Fruit fly (Drosophila melanogaster) whole organism: ENCODE measurements around the gene Hsc20.

Source experiments
- Dll ChIP-seq: fragments of >200 bp; optimal IDR thresholded peaks from 2 replicates; lab custom pipeline; 2017
- EcR ChIP-seq, 2 experiments: fragments of >200 bp; optimal IDR thresholded peaks; 2 replicates each; lab custom pipeline; 2017; ENCODE audit warnings: missing biosample characterization in 2 of 2, missing genetic modification characterization in 2 of 2, missing genetic modification reagents in 2 of 2
- psq ChIP-seq: fragments of >200 bp; optimal IDR thresholded peaks from 2 replicates; lab custom pipeline; 2017

DNA sequence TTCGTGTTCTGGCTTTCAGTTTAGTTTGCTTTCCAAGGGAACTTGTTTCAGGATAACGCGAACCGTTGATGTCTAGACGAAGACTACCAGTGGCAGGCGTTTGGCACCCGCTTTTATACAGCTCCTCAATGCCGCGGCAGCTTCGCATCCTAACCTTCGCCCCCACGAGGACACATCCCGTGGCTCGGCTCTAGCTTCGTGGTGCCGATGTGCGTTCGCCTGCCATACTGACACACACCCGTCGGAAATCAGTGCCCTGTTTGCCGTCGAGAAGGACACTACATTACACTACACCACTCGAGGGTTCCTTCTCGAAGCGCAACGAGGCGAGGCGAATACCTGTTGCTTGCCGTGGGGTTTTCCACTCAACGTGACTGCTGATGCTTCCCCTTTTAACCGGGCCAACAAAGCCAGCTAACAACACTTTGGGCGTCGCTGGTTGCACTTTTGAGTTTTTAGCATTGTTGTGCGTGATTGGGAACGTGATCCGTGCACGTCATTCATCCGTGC, 24.2 kb downstream of the Hsc20 start, which contains the start of gene CG13054:
- TF ChIP-seq EcR (GFP tag; optimal IDR thresholded peaks at IDR 0.05; lab: Kevin White, UChicago) = no peak
- no peak for TF ChIP-seq psq (lab: Kevin White, UChicago)
- TF ChIP-seq Dll (lab: Kevin White, UChicago) = no peak
